Worm (Caenorhabditis elegans) whole organism, L4 larva: ENCODE data around the gene C04C11.25.

ENCODE experiments used
- F10B5.3 ChIP-seq: sonication (generic microtip); optimal IDR thresholded peaks from 2 replicates; lab custom pipeline; 2016; ENCODE audit warnings: mild to moderate bottlenecking, missing genetic modification characterization, missing compliant biosample characterization
- F49E8.2 ChIP-seq: sonication (generic microtip); optimal IDR thresholded peaks from 2 replicates; lab custom pipeline; 2016; ENCODE audit warnings: missing compliant biosample characterization, mild to moderate bottlenecking, missing genetic modification characterization, borderline replicate concordance
- T26A8.4 ChIP-seq: fragments of 200-800 bp; sonication (Bioruptor generic); IDR thresholded peaks from 2 replicates; pipeline ENCODE4 v1.3.6; 2022; ENCODE audit warnings: missing genetic modification characterization, missing compliant biosample characterization
- Y105C5A.15 ChIP-seq: fragments of 200-800 bp; sonication (Bioruptor generic); IDR thresholded peaks from 2 replicates; pipeline ENCODE4 v1.3.6; 2022; ENCODE audit warnings: missing genetic modification characterization, missing compliant biosample characterization
- Y48G9A.11 ChIP-seq: fragments of 200-800 bp; sonication (Bioruptor generic); IDR thresholded peaks from 2 replicates; pipeline ENCODE4 v1.3.6; 2022; ENCODE audit warnings: missing genetic modification reagents, missing genetic modification characterization, missing compliant biosample characterization
- Y75B8A.6 ChIP-seq: fragments of 200-800 bp; sonication (Bioruptor generic); IDR thresholded peaks from 2 replicates; pipeline ENCODE4 v1.3.6; 2022; ENCODE audit warnings: missing genetic modification reagents, missing genetic modification characterization, missing compliant biosample characterization
- ZK546.5 ChIP-seq, 2 experiments: sonication (generic microtip); optimal IDR thresholded peaks; 2 replicates each; lab custom pipeline; 2017; ENCODE audit warnings: missing biosample characterization in 2 of 2, missing genetic modification characterization in 2 of 2
- aly-2 ChIP-seq: sonication (generic microtip); optimal IDR thresholded peaks from 2 replicates; lab custom pipeline; 2018; ENCODE audit warnings: missing biosample characterization, missing genetic modification characterization
- ama-1 ChIP-seq: fragments of 150-350 bp; optimal IDR thresholded peaks from 2 replicates; lab custom pipeline; 2014; ENCODE audit warnings: inconsistent platforms, mixed read lengths
- attf-4 ChIP-seq: sonication (generic microtip); optimal IDR thresholded peaks from 3 replicates; lab custom pipeline; 2017; ENCODE audit warnings: missing biosample characterization, missing genetic modification characterization
- ceh-20 ChIP-seq: fragments of 200-800 bp; sonication (Bioruptor generic); IDR thresholded peaks from 2 replicates; pipeline ENCODE4 v1.3.6; 2022; ENCODE audit warnings: missing genetic modification reagents, missing genetic modification characterization, missing compliant biosample characterization
- ceh-32 ChIP-seq: sonication (generic microtip); optimal IDR thresholded peaks from 2 replicates; lab custom pipeline; 2016; ENCODE audit warnings: mild to moderate bottlenecking, missing genetic modification characterization, missing compliant biosample characterization; ENCODE audit not compliant: poor library complexity
- ceh-44 ChIP-seq: fragments of 200-800 bp; sonication (Bioruptor generic); IDR thresholded peaks from 2 replicates; pipeline ENCODE4 v1.3.6; 2022; ENCODE audit warnings: missing genetic modification reagents, missing genetic modification characterization, missing compliant biosample characterization
- ceh-62 ChIP-seq: sonication (generic microtip); optimal IDR thresholded peaks from 2 replicates; lab custom pipeline; 2017; ENCODE audit warnings: missing biosample characterization, missing genetic modification characterization
- ceh-82 ChIP-seq: sonication (generic microtip); optimal IDR thresholded peaks from 2 replicates; lab custom pipeline; 2017; ENCODE audit warnings: missing biosample characterization, missing genetic modification characterization
- ctbp-1 ChIP-seq: fragments of 200-800 bp; sonication (Bioruptor generic); IDR thresholded peaks from 2 replicates; pipeline ENCODE4 v1.3.6; 2022; ENCODE audit warnings: missing genetic modification reagents, missing genetic modification characterization, missing compliant biosample characterization
- daf-8 ChIP-seq: fragments of 200-800 bp; sonication (Bioruptor generic); IDR thresholded peaks from 2 replicates; pipeline ENCODE4 v1.3.6; 2022; ENCODE audit warnings: missing genetic modification characterization, missing compliant biosample characterization
- dmd-6 ChIP-seq: fragments of 200-800 bp; sonication (Bioruptor generic); IDR thresholded peaks from 2 replicates; pipeline ENCODE4 v1.3.6; 2022; ENCODE audit warnings: missing genetic modification reagents, missing genetic modification characterization, missing compliant biosample characterization
- dmd-9 ChIP-seq: fragments of 200-800 bp; sonication (Bioruptor generic); IDR thresholded peaks from 2 replicates; pipeline ENCODE4 v1.3.6; 2022; ENCODE audit warnings: missing genetic modification reagents, missing genetic modification characterization, missing compliant biosample characterization
- dpl-1 ChIP-seq: fragments of 150-350 bp; optimal IDR thresholded peaks from 2 replicates; lab custom pipeline; 2014; ENCODE audit warnings: missing biosample characterization, missing genetic modification reagents, missing genetic modification characterization
- dve-1 ChIP-seq: sonication (generic microtip); optimal IDR thresholded peaks from 2 replicates; lab custom pipeline; 2017; ENCODE audit warnings: antibody characterized with exemption, mild to moderate bottlenecking, missing genetic modification characterization, missing compliant biosample characterization; ENCODE audit not compliant: insufficient read depth
- egl-43 ChIP-seq: fragments of 200-800 bp; sonication (Bioruptor generic); IDR thresholded peaks from 2 replicates; pipeline ENCODE4 v1.3.6; 2022; ENCODE audit warnings: missing genetic modification reagents, missing genetic modification characterization, missing compliant biosample characterization
- fos-1 ChIP-seq: fragments of 150-350 bp; optimal IDR thresholded peaks from 2 replicates; lab custom pipeline; 2014; ENCODE audit warnings: missing biosample characterization, missing genetic modification characterization
- jun-1 ChIP-seq: fragments of 150-350 bp; optimal IDR thresholded peaks from 2 replicates; lab custom pipeline; 2014; ENCODE audit warnings: missing biosample characterization, missing genetic modification reagents, missing genetic modification characterization
- lim-7 ChIP-seq: fragments of 200-800 bp; sonication (Bioruptor generic); IDR thresholded peaks from 2 replicates; pipeline ENCODE4 v1.3.6; 2022; ENCODE audit warnings: missing genetic modification characterization, missing compliant biosample characterization
- lir-3 ChIP-seq: sonication (generic microtip); optimal IDR thresholded peaks from 2 replicates; lab custom pipeline; 2016; ENCODE audit warnings: mild to moderate bottlenecking, missing genetic modification characterization, missing compliant biosample characterization
- mxl-3 ChIP-seq: fragments of 200-800 bp; sonication (Bioruptor generic); optimal IDR thresholded peaks from 2 replicates; lab custom pipeline; 2018; ENCODE audit warnings: mild to moderate bottlenecking, missing genetic modification characterization, missing compliant biosample characterization
- nhr-102 ChIP-seq: sonication (generic microtip); optimal IDR thresholded peaks from 2 replicates; lab custom pipeline; 2016; ENCODE audit warnings: mild to moderate bottlenecking, missing genetic modification characterization, moderate library complexity, missing compliant biosample characterization
- nhr-28 ChIP-seq: fragments of 150-350 bp; optimal IDR thresholded peaks from 2 replicates; lab custom pipeline; 2014; ENCODE audit warnings: missing biosample characterization, missing genetic modification characterization
- nhr-41 ChIP-seq: fragments of 200-800 bp; sonication (Bioruptor generic); IDR thresholded peaks from 2 replicates; pipeline ENCODE4 v1.3.6; 2022; ENCODE audit warnings: missing genetic modification reagents, missing genetic modification characterization, missing compliant biosample characterization
- nhr-42 ChIP-seq: fragments of 200-800 bp; sonication (Bioruptor generic); IDR thresholded peaks from 2 replicates; pipeline ENCODE4 v1.3.6; 2022; ENCODE audit warnings: missing genetic modification characterization, missing compliant biosample characterization
- nhr-6 ChIP-seq: fragments of 150-350 bp; optimal IDR thresholded peaks from 2 replicates; lab custom pipeline; 2014; ENCODE audit warnings: missing biosample characterization, missing genetic modification characterization
- nhr-76 ChIP-seq: fragments of 150-350 bp; optimal IDR thresholded peaks from 2 replicates; lab custom pipeline; 2014; ENCODE audit warnings: missing biosample characterization, missing genetic modification characterization
- pqm-1 ChIP-seq: sonication (generic microtip); optimal IDR thresholded peaks from 2 replicates; lab custom pipeline; 2017; ENCODE audit warnings: missing biosample characterization, missing genetic modification characterization
- rbr-2 ChIP-seq: sonication (generic microtip); optimal IDR thresholded peaks from 2 replicates; lab custom pipeline; 2016; ENCODE audit warnings: missing genotype, missing genetic modification characterization, missing compliant biosample characterization
- sdz-12 ChIP-seq: fragments of 200-800 bp; sonication (Bioruptor generic); optimal IDR thresholded peaks from 2 replicates; lab custom pipeline; 2018; ENCODE audit warnings: mild to moderate bottlenecking, missing genetic modification characterization, missing compliant biosample characterization
- set-16 ChIP-seq: fragments of 200-800 bp; sonication (Bioruptor generic); IDR thresholded peaks from 2 replicates; pipeline ENCODE4 v1.3.6; 2022; ENCODE audit warnings: missing genetic modification reagents, missing genetic modification characterization, missing compliant biosample characterization
- skn-1 ChIP-seq: fragments of 150-350 bp; optimal IDR thresholded peaks from 2 replicates; lab custom pipeline; 2014; ENCODE audit warnings: missing biosample characterization, missing genetic modification characterization
- snpc-1.2 ChIP-seq: fragments of 200-800 bp; sonication (Bioruptor generic); IDR thresholded peaks from 2 replicates; pipeline ENCODE4 v1.3.6; 2022; ENCODE audit warnings: missing genetic modification reagents, missing genetic modification characterization, missing compliant biosample characterization
- snpc-4 ChIP-seq: fragments of 150-350 bp; optimal IDR thresholded peaks from 2 replicates; lab custom pipeline; 2014; ENCODE audit warnings: missing biosample characterization, missing genetic modification characterization
- spr-3 ChIP-seq: fragments of 200-800 bp; sonication (Bioruptor generic); optimal IDR thresholded peaks from 2 replicates; lab custom pipeline; 2018; ENCODE audit warnings: mild to moderate bottlenecking, missing genetic modification characterization, missing compliant biosample characterization
- tag-97 ChIP-seq: fragments of 200-800 bp; sonication (Bioruptor generic); IDR thresholded peaks from 2 replicates; pipeline ENCODE4 v1.3.6; 2022; ENCODE audit warnings: missing genetic modification characterization, missing compliant biosample characterization
- tra-1 ChIP-seq: fragments of 200-800 bp; sonication (Bioruptor generic); IDR thresholded peaks from 2 replicates; pipeline ENCODE4 v1.3.6; 2022; ENCODE audit warnings: missing genetic modification reagents, missing genetic modification characterization, missing compliant biosample characterization
- unc-130 ChIP-seq: sonication (generic microtip); optimal IDR thresholded peaks from 2 replicates; lab custom pipeline; 2016; ENCODE audit warnings: missing genetic modification reagents, missing genetic modification characterization, missing compliant biosample characterization
- unc-39 ChIP-seq: sonication (generic microtip); optimal IDR thresholded peaks from 2 replicates; lab custom pipeline; 2017; ENCODE audit warnings: missing biosample characterization, missing genetic modification characterization
- vab-7 ChIP-seq: fragments of 200-800 bp; sonication (Bioruptor generic); IDR thresholded peaks from 2 replicates; pipeline ENCODE4 v1.3.6; 2022; ENCODE audit warnings: missing genetic modification reagents, missing genetic modification characterization, missing compliant biosample characterization
- zag-1 ChIP-seq: fragments of 150-350 bp; optimal IDR thresholded peaks from 2 replicates; lab custom pipeline; 2014; ENCODE audit warnings: missing biosample characterization, missing genetic modification characterization
- zfp-2 ChIP-seq: sonication (generic microtip); optimal IDR thresholded peaks from 2 replicates; lab custom pipeline; 2016; ENCODE audit warnings: mild to moderate bottlenecking, missing genetic modification characterization, missing compliant biosample characterization
- zfp-3 ChIP-seq: fragments of 200-800 bp; sonication (Bioruptor generic); conservative IDR thresholded peaks from 2 replicates; pipeline ENCODE4 v1.3.6; 2022; ENCODE audit warnings: missing genetic modification reagents, missing genetic modification characterization, missing compliant biosample characterization
- zip-2 ChIP-seq: fragments of 150-350 bp; optimal IDR thresholded peaks from 2 replicates; lab custom pipeline; 2014; ENCODE audit warnings: missing biosample characterization, missing genetic modification characterization
- ztf-7 ChIP-seq: fragments of 150-350 bp; optimal IDR thresholded peaks from 2 replicates; lab custom pipeline; 2014; ENCODE audit warnings: missing biosample characterization, missing genetic modification characterization

The C04C11.25 gene

DNA sequence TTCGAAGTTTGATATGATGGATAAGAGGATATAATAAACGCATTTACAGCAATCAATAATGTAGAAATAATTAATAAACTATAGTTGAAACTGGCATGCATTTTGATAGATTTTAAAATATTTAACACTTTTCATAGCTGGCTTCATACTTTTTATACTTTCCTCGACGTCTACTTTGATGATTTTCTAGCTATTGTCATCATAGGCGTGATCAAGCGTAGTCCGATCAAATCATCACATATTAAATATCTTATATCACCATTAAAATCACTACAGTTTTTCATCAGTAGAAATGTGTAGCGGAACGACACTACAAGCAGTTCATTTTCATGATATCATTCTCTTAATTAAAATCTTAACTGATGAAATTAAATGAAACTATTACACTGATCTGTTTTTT lies at the start of gene C04C11.25:
C04C11.25 (minus strand) TSS at position 101 of the 400 bp plus-strand sequence.
- TF ChIP-seq nhr-28 (tag; lab: Kevin White, UChicago) (peak; percentile 78), F49E8.2 (tag; lab: Kevin White, UChicago) (no peak), snpc-4 (tag; lab: Kevin White, UChicago) (no peak), nhr-6 (tag; lab: Kevin White, UChicago) (no peak), ceh-44 (no peak)

DNA sequence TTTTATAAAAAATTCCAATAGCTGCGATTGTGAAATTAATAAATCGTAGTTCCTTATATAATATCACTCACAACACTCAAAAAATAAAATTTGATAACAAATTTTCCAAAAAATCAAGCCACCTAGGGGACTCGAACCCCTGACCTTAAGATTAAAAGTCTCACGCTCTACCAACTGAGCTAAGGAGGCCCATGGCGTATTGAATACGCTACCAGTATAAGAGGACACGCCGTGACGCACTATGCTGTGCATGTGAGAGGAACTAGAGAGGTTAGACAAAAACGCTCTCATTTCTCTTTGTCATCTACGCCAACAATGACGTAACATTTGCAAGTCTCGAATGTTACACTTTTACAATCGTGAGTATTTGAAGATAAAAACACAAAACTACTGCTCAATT lies 48.6 kb upstream of the C04C11.25 start:
- TF ChIP-seq unc-130 (GFP tag; lab: Kevin White, UChicago) (peak; percentile 62), zag-1 (tag; lab: Kevin White, UChicago) (no peak), ceh-62 (tag; lab: Kevin White, UChicago) (no peak), vab-7 (peak; percentile 97), aly-2 (peak; percentile 56), dmd-9 (GFP tag; lab: Robert Waterston, UW) (peak; percentile 91), F10B5.3 (tag; lab: Kevin White, UChicago) (peak; percentile 52), egl-43 (peak; percentile 96), ceh-82 (tag; lab: Kevin White, UChicago) (no peak), Y48G9A.11 (GFP tag; lab: Robert Waterston, UW) (peak; percentile 79), ctbp-1 (GFP tag; lab: Robert Waterston, UW) (peak; percentile 96), T26A8.4 (GFP tag; lab: Robert Waterston, UW) (peak; percentile 94), lim-7 (GFP tag; lab: Robert Waterston, UW) (peak; percentile 100), zfp-2 (tag; lab: Kevin White, UChicago) (peak; percentile 60), Y75B8A.6 (peak; percentile 75; the same call in 1 of the 2 replicates), set-16 (GFP tag; lab: Robert Waterston, UW) (no peak), lir-3 (tag; lab: Kevin White, UChicago) (peak; percentile 86), mxl-3 (GFP tag; lab: Kevin White, UChicago) (peak; percentile 79), snpc-1.2 (GFP tag; lab: Robert Waterston, UW) (peak; percentile 92), rbr-2 (peak; percentile 92), pqm-1 (tag; lab: Kevin White, UChicago) (peak; percentile 49), dve-1 (tag; lab: Kevin White, UChicago) (peak; percentile 90), attf-4 (tag; lab: Kevin White, UChicago) (no peak), zip-2 (tag; lab: Kevin White, UChicago) (peak; percentile 81), ama-1 (lab: Kevin White, UChicago) (peak; percentile 81), nhr-76 (tag; lab: Kevin White, UChicago) (no peak), zfp-3 (GFP tag; lab: Robert Waterston, UW) (peak; percentile 90), unc-39 (tag; lab: Kevin White, UChicago) (no peak), jun-1 (tag; lab: Kevin White, UChicago) (peak; percentile 61), Y105C5A.15 (GFP tag; lab: Robert Waterston, UW) (peak; percentile 98), ztf-7 (tag; lab: Kevin White, UChicago) (peak; percentile 87), ceh-20 (GFP tag; lab: Robert Waterston, UW) (peak; percentile 96), tra-1 (peak; percentile 97), sdz-12 (peak; percentile 85), dpl-1 (peak; percentile 36), snpc-4 (tag; lab: Kevin White, UChicago) (no peak), nhr-28 (tag; lab: Kevin White, UChicago) (peak; percentile 87), nhr-102 (tag; lab: Kevin White, UChicago) (peak; percentile 69), spr-3 (GFP tag; lab: Kevin White, UChicago) (peak; percentile 82), ceh-32 (tag; lab: Kevin White, UChicago) (peak; percentile 72), tag-97 (GFP tag; lab: Robert Waterston, UW) (0 out of 2 replicates have a peak, but pooled peaks have one; percentile 52), ZK546.5 (tag; optimal IDR thresholded peaks at IDR 0.05; lab: Kevin White, UChicago) (no peak), nhr-41 (GFP tag; lab: Robert Waterston, UW) (peak; percentile 96), dmd-6 (peak; percentile 90), skn-1 (tag; lab: Kevin White, UChicago) (no peak), daf-8 (GFP tag; lab: Robert Waterston, UW) (peak; percentile 42; the same call in 1 of the 2 replicates), nhr-42 (GFP tag; lab: Robert Waterston, UW) (peak; percentile 88), fos-1 (tag; lab: Kevin White, UChicago) (no peak)
